Fruit fly (Drosophila melanogaster): ENCODE measurements around the gene Cdlc2.

- no peak for TF ChIP-seq psq (GFP tag; optimal IDR thresholded peaks at IDR 0.05)
- TF ChIP-seq sv (GFP tag; optimal IDR thresholded peaks at IDR 0.05), result no peak
- no peak for TF ChIP-seq Jra (GFP tag; optimal IDR thresholded peaks at IDR 0.05)
- no peak for TF ChIP-seq OdsH (GFP tag; optimal IDR thresholded peaks at IDR 0.05)
- no peak for TF ChIP-seq Vsx2 (GFP tag; optimal IDR thresholded peaks at IDR 0.05; ENCODE audit: partially characterized antibody)
- no peak for TF ChIP-seq lola (GFP tag; optimal IDR thresholded peaks at IDR 0.05)
- no peak for TF ChIP-seq Sp1 (GFP tag; optimal IDR thresholded peaks at IDR 0.05)
- no peak for TF ChIP-seq Abd-B (GFP tag; optimal IDR thresholded peaks at IDR 0.05)
- no peak for TF ChIP-seq ey (GFP tag; optimal IDR thresholded peaks at IDR 0.05)
- no peak for TF ChIP-seq Hr78 (GFP tag; optimal IDR thresholded peaks at IDR 0.05)
- no peak for TF ChIP-seq foxo (GFP tag; optimal IDR thresholded peaks at IDR 0.05)
- no peak for TF ChIP-seq rgr (GFP tag; optimal IDR thresholded peaks at IDR 0.05)
These were observed 46.1 kb downstream of the Cdlc2 start for dm6 chr2L:1390271-1390670.
